Worm (Caenorhabditis elegans) whole organism, young adult: Measurements from ENCODE around the gene C25E10.8.

Experiments used
- B0261.1 ChIP-seq: sonication (generic microtip); optimal IDR thresholded peaks from 2 replicates; lab custom pipeline; 2016; ENCODE audit warnings: mild to moderate bottlenecking, missing genetic modification characterization, moderate library complexity, missing compliant biosample characterization
- C06A6.2 ChIP-seq: fragments of 200-800 bp; sonication (Bioruptor generic); conservative IDR thresholded peaks from 2 replicates; pipeline ENCODE4 v1.3.6; 2022; ENCODE audit warnings: missing genetic modification characterization, missing compliant biosample characterization
- F22D6.2 ChIP-seq: sonication (generic microtip); optimal IDR thresholded peaks from 2 replicates; lab custom pipeline; 2016; ENCODE audit warnings: mild to moderate bottlenecking, missing genetic modification characterization, missing compliant biosample characterization
- F57C9.4 ChIP-seq: sonication (generic microtip); optimal IDR thresholded peaks from 2 replicates; lab custom pipeline; 2017; ENCODE audit warnings: mild to moderate bottlenecking, missing genetic modification characterization, missing compliant biosample characterization
- K12H6.12 ChIP-seq: fragments of 200-800 bp; sonication (Bioruptor generic); optimal IDR thresholded peaks from 2 replicates; lab custom pipeline; 2018; ENCODE audit warnings: mild to moderate bottlenecking, missing genetic modification characterization, missing compliant biosample characterization
- Y53F4B.3 ChIP-seq: fragments of 200-800 bp; sonication (Bioruptor generic); IDR thresholded peaks from 2 replicates; pipeline ENCODE4 v1.3.6; 2022; ENCODE audit warnings: missing genetic modification reagents, missing genetic modification characterization, missing compliant biosample characterization
- Y56A3A.18 ChIP-seq: fragments of 200-800 bp; sonication (Bioruptor generic); IDR thresholded peaks from 2 replicates; pipeline ENCODE4 v1.3.6; 2022; ENCODE audit warnings: missing genetic modification reagents, missing genetic modification characterization, missing compliant biosample characterization
- Y79H2A.3 ChIP-seq: fragments of 200-800 bp; sonication (Bioruptor generic); conservative IDR thresholded peaks from 2 replicates; pipeline ENCODE4 v1.3.6; 2022; ENCODE audit warnings: missing genetic modification reagents, missing genetic modification characterization, missing compliant biosample characterization
- ZK185.1 ChIP-seq: sonication (generic microtip); optimal IDR thresholded peaks from 2 replicates; lab custom pipeline; 2016; ENCODE audit warnings: mild to moderate bottlenecking, missing genetic modification characterization, missing compliant biosample characterization; ENCODE audit not compliant: poor library complexity, severe bottlenecking
- ama-1 ChIP-seq, 3 experiments: fragments of 150-350 bp in 1 of 3; sonication (generic microtip) in 2 of 3; optimal IDR thresholded peaks; 2 replicates each; lab custom pipeline; 2014 to 2018; ENCODE audit warnings: missing biosample characterization in 2 of 3, missing genetic modification characterization in 2 of 3, missing genetic modification reagents in 2 of 3
- athp-1 ChIP-seq: sonication (generic microtip); optimal IDR thresholded peaks from 2 replicates; lab custom pipeline; 2017; ENCODE audit warnings: mild to moderate bottlenecking, missing genetic modification characterization, missing compliant biosample characterization
- cebp-1 ChIP-seq, 2 experiments: fragments of 200-800 bp in 1 of 2; sonication (Bioruptor generic) in 1 of 2; sonication (generic microtip) in 1 of 2; IDR thresholded peaks in 1 of 2; optimal IDR thresholded peaks in 1 of 2; 2 replicates each; pipeline versions ENCODE4 v1.3.6 to Lab custom; 2017 to 2022; ENCODE audit warnings: missing compliant biosample characterization in 2 of 2, missing genetic modification characterization in 2 of 2, mild to moderate bottlenecking in 1 of 2, missing genetic modification reagents in 1 of 2, moderate library complexity in 1 of 2
- ceh-40 ChIP-seq: fragments of 200-800 bp; sonication (Bioruptor generic); IDR thresholded peaks from 2 replicates; pipeline ENCODE4 v1.3.6; 2022; ENCODE audit warnings: missing genetic modification characterization, missing compliant biosample characterization
- ceh-58 ChIP-seq: fragments of 200-800 bp; sonication (Bioruptor generic); IDR thresholded peaks from 2 replicates; pipeline ENCODE4 v1.3.6; 2022; ENCODE audit warnings: missing genetic modification characterization, missing compliant biosample characterization
- ceh-91 ChIP-seq: fragments of 200-800 bp; sonication (Bioruptor generic); IDR thresholded peaks from 2 replicates; pipeline ENCODE4 v1.3.6; 2022; ENCODE audit warnings: missing genetic modification reagents, missing genetic modification characterization, missing compliant biosample characterization
- chd-7 ChIP-seq: sonication (generic microtip); optimal IDR thresholded peaks from 2 replicates; lab custom pipeline; 2016; ENCODE audit warnings: mild to moderate bottlenecking, missing genetic modification characterization, moderate library complexity, missing compliant biosample characterization
- dox-1 ChIP-seq: fragments of 200-800 bp; sonication (Bioruptor generic); IDR thresholded peaks from 2 replicates; pipeline ENCODE4 v1.3.6; 2022; ENCODE audit warnings: missing genetic modification reagents, missing genetic modification characterization, missing compliant biosample characterization
- dpl-1 ChIP-seq: fragments of 150-350 bp; optimal IDR thresholded peaks from 2 replicates; lab custom pipeline; 2014; ENCODE audit warnings: missing biosample characterization, missing genetic modification reagents, missing genetic modification characterization
- efl-1 ChIP-seq: fragments of 150-350 bp; optimal IDR thresholded peaks from 2 replicates; lab custom pipeline; 2014; ENCODE audit warnings: missing biosample characterization, missing genetic modification reagents, missing genetic modification characterization
- egl-44 ChIP-seq: fragments of 200-800 bp; sonication (Bioruptor generic); IDR thresholded peaks from 2 replicates; pipeline ENCODE4 v1.3.6; 2022; ENCODE audit warnings: missing genetic modification reagents, missing genetic modification characterization, missing compliant biosample characterization
- ekl-4 ChIP-seq: fragments of 200-800 bp; sonication (Bioruptor generic); IDR thresholded peaks from 2 replicates; pipeline ENCODE4 v1.3.6; 2022; ENCODE audit warnings: missing genetic modification reagents, missing genetic modification characterization, missing compliant biosample characterization
- fkh-3 ChIP-seq: sonication (generic microtip); optimal IDR thresholded peaks from 2 replicates; lab custom pipeline; 2016; ENCODE audit warnings: mild to moderate bottlenecking, missing genetic modification characterization, missing compliant biosample characterization
- hmg-20 ChIP-seq: fragments of 200-800 bp; sonication (Bioruptor generic); IDR thresholded peaks from 2 replicates; pipeline ENCODE4 v1.3.6; 2022; ENCODE audit warnings: missing genetic modification reagents, missing genetic modification characterization, missing compliant biosample characterization
- hsf-1 ChIP-seq: fragments of 200-800 bp; sonication (Bioruptor generic); IDR thresholded peaks from 2 replicates; pipeline ENCODE4 v1.3.6; 2022; ENCODE audit warnings: missing genetic modification reagents, missing genetic modification characterization, missing compliant biosample characterization
- let-526 ChIP-seq: fragments of 200-800 bp; sonication (Bioruptor generic); IDR thresholded peaks from 2 replicates; pipeline ENCODE4 v1.3.6; 2022; ENCODE audit warnings: missing genetic modification reagents, missing genetic modification characterization, missing compliant biosample characterization
- lin-35 ChIP-seq, 3 experiments: fragments of 150-350 bp in 2 of 3; sonication (generic microtip) in 1 of 3; optimal IDR thresholded peaks; 2 replicates each; lab custom pipeline; 2014 to 2018; ENCODE audit warnings: missing biosample characterization in 3 of 3, missing genetic modification characterization in 3 of 3, missing genetic modification reagents in 3 of 3
- lin-40 ChIP-seq: sonication (generic microtip); optimal IDR thresholded peaks from 2 replicates; lab custom pipeline; 2016; ENCODE audit warnings: missing genetic modification characterization, mild to moderate bottlenecking, missing compliant biosample characterization, missing genotype, missing genetic modification reagents
- madf-3 ChIP-seq: fragments of 200-800 bp; sonication (Bioruptor generic); IDR thresholded peaks from 2 replicates; pipeline ENCODE4 v1.3.6; 2022; ENCODE audit warnings: missing genetic modification reagents, missing genetic modification characterization, missing compliant biosample characterization
- madf-8 ChIP-seq: fragments of 200-800 bp; sonication (Bioruptor generic); conservative IDR thresholded peaks from 2 replicates; pipeline ENCODE4 v1.3.6; 2022; ENCODE audit warnings: missing genetic modification reagents, missing genetic modification characterization, missing compliant biosample characterization
- mcd-1 ChIP-seq: fragments of 200-800 bp; sonication (Bioruptor generic); IDR thresholded peaks from 2 replicates; pipeline ENCODE4 v1.3.6; 2022; ENCODE audit warnings: missing genetic modification reagents, missing genetic modification characterization, missing compliant biosample characterization
- nhr-120 ChIP-seq: fragments of 200-800 bp; sonication (Bioruptor generic); IDR thresholded peaks from 2 replicates; pipeline ENCODE4 v1.3.6; 2022; ENCODE audit warnings: missing genetic modification characterization, missing compliant biosample characterization
- nhr-90 ChIP-seq: sonication (generic microtip); optimal IDR thresholded peaks from 2 replicates; lab custom pipeline; 2016; ENCODE audit warnings: missing genotype, mild to moderate bottlenecking, missing genetic modification characterization, missing compliant biosample characterization
- pbrm-1 ChIP-seq: fragments of 200-800 bp; sonication (Bioruptor generic); IDR thresholded peaks from 2 replicates; pipeline ENCODE4 v1.3.6; 2022; ENCODE audit warnings: missing genetic modification reagents, missing genetic modification characterization, missing compliant biosample characterization
- rec-8 ChIP-seq, 2 experiments: sonication (generic microtip); optimal IDR thresholded peaks; 2 replicates each; lab custom pipeline; 2016; ENCODE audit warnings: mild to moderate bottlenecking in 2 of 2, missing genetic modification characterization in 2 of 2, missing genetic modification reagents in 2 of 2, missing genotype in 2 of 2, missing biosample characterization in 1 of 2, missing compliant biosample characterization in 1 of 2, moderate library complexity in 1 of 2
- rpc-1 ChIP-seq, 2 experiments: fragments of 150-350 bp in 1 of 2; sonication (generic microtip) in 1 of 2; optimal IDR thresholded peaks; 2 replicates each; lab custom pipeline; 2014 to 2018; ENCODE audit warnings: missing biosample characterization in 1 of 2, missing genetic modification characterization in 1 of 2, missing genetic modification reagents in 1 of 2, missing genotype in 1 of 2
- sdz-38 ChIP-seq: sonication (generic microtip); optimal IDR thresholded peaks from 2 replicates; lab custom pipeline; 2016; ENCODE audit warnings: missing genotype, missing genetic modification characterization, missing compliant biosample characterization
- snpc-1.1 ChIP-seq: sonication (generic microtip); optimal IDR thresholded peaks from 2 replicates; lab custom pipeline; 2017; ENCODE audit warnings: missing genetic modification characterization, mild to moderate bottlenecking, missing compliant biosample characterization, antibody characterized with exemption, moderate library complexity, missing genotype, missing genetic modification reagents; ENCODE audit not compliant: insufficient read depth
- snpc-4 ChIP-seq, 5 experiments: fragments of 150-350 bp in 1 of 5; sonication (generic microtip) in 4 of 5; optimal IDR thresholded peaks; 2 replicates each; lab custom pipeline; 2014 to 2018; ENCODE audit warnings: missing genetic modification characterization in 5 of 5, missing biosample characterization in 3 of 5, antibody characterized with exemption in 2 of 5, mild to moderate bottlenecking in 2 of 5, missing compliant biosample characterization in 2 of 5, missing genotype in 2 of 5, moderate library complexity in 2 of 5, missing genetic modification reagents in 1 of 5
- somi-1 ChIP-seq: fragments of 200-800 bp; sonication (Bioruptor generic); optimal IDR thresholded peaks from 2 replicates; lab custom pipeline; 2018; ENCODE audit warnings: mild to moderate bottlenecking, missing genetic modification characterization, missing compliant biosample characterization
- tbx-9 ChIP-seq: sonication (generic microtip); optimal IDR thresholded peaks from 2 replicates; lab custom pipeline; 2016; ENCODE audit warnings: borderline replicate concordance, missing genetic modification characterization, inconsistent platforms, missing compliant biosample characterization
- tlf-1 ChIP-seq: fragments of 200-800 bp; sonication (Bioruptor generic); optimal IDR thresholded peaks from 2 replicates; lab custom pipeline; 2018; ENCODE audit warnings: mild to moderate bottlenecking, missing genetic modification characterization, missing compliant biosample characterization
- unc-62 ChIP-seq: fragments of 150-350 bp; optimal IDR thresholded peaks from 2 replicates; lab custom pipeline; 2014; ENCODE audit warnings: missing biosample characterization, missing genetic modification reagents, missing genetic modification characterization
- zfh-2 ChIP-seq: fragments of 200-800 bp; sonication (Bioruptor generic); conservative IDR thresholded peaks from 2 replicates; pipeline ENCODE4 v1.3.6; 2022; ENCODE audit warnings: missing genetic modification reagents, missing genetic modification characterization, missing compliant biosample characterization
- zim-3 ChIP-seq: sonication (generic microtip); optimal IDR thresholded peaks from 2 replicates; lab custom pipeline; 2017; ENCODE audit warnings: mild to moderate bottlenecking, missing genetic modification characterization, moderate library complexity, missing compliant biosample characterization
- ztf-26 ChIP-seq: sonication (generic microtip); optimal IDR thresholded peaks from 2 replicates; lab custom pipeline; 2017; ENCODE audit warnings: missing genetic modification characterization, missing compliant biosample characterization

Gene C25E10.8

DNA sequence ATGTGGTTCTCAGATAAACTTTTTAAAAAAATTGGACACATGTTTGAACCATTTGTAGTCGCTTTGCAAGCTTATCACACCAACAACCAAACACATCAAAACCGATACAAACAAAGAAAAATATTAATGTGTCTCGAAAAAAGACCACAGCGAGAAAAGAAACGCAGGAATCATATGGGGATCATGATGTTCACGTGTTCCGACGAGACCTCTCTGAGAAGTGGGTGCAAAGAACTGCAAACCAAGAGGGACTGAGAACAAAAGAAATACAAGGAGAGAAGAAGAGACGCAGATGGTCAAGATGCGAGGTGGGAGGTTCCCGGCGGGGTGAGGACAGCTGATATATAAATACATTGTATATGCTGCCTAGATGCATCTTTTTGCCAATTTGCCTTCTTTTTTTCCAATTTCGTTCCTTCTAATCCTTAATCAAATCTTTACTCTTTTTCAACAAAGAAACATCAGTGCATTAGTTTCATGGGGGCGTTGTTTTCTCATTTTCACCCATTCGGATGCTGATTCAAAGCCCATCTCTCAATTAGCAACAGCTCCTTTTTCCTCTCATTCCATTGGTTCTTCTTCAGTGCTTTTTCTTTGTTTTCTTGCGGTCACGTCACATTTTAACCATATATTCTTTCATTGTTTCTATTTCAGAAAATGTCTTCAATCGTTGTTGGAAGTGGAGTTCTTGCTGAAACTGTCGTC, 41.9 kb upstream of the C25E10.8 start, which contains the start of gene F21C10.10:
F21C10.10 (plus strand) TSS at position 655 of the 705 bp plus-strand sequence.
- TF ChIP-seq unc-62 (GFP tag; lab: Kevin White, UChicago) = peak; percentile 52
- TF ChIP-seq ekl-4 (GFP tag; lab: Robert Waterston, UW) = peak; percentile 58
- no peak for TF ChIP-seq Y53F4B.3 (GFP tag; lab: Robert Waterston, UW)
- peak; percentile 87 for TF ChIP-seq somi-1 (GFP tag; lab: Kevin White, UChicago)
- TF ChIP-seq snpc-1.1 = no peak
- TF ChIP-seq Y56A3A.18 (GFP tag; lab: Robert Waterston, UW) = no peak
- peak; percentile 59 for TF ChIP-seq ama-1 (optimal IDR thresholded peaks at IDR 0.05; lab: Kevin White, UChicago)
- no peak for TF ChIP-seq ama-1 (GFP tag; optimal IDR thresholded peaks at IDR 0.05; lab: Kevin White, UChicago)
- no peak for TF ChIP-seq efl-1 (GFP tag; lab: Kevin White, UChicago)
- TF ChIP-seq hmg-20 (GFP tag; lab: Robert Waterston, UW) = no peak
- no peak for TF ChIP-seq ceh-40 (GFP tag; lab: Robert Waterston, UW)
- TF ChIP-seq zim-3 (tag; lab: Kevin White, UChicago) = no peak
- no peak for TF ChIP-seq B0261.1 (tag; lab: Kevin White, UChicago)
- no peak for TF ChIP-seq madf-8
- TF ChIP-seq dox-1 = peak; percentile 78
- TF ChIP-seq let-526 (GFP tag; lab: Robert Waterston, UW) = 0 out of 2 replicates have a peak, but pooled peaks have one; percentile 34
- peak; percentile 69 for TF ChIP-seq ZK185.1 (tag; lab: Kevin White, UChicago)
- TF ChIP-seq lin-35 (GFP tag; optimal IDR thresholded peaks at IDR 0.05; lab: Kevin White, UChicago) = peak in 1 of 3 experiments; percentile 0
- no peak for TF ChIP-seq snpc-4 (GFP tag; optimal IDR thresholded peaks at IDR 0.05; lab: Kevin White, UChicago)
- peak in 2 of 4 experiments; percentile 22 to 48 for TF ChIP-seq snpc-4 (tag; optimal IDR thresholded peaks at IDR 0.05; lab: Kevin White, UChicago)
- TF ChIP-seq K12H6.12 (tag; lab: Kevin White, UChicago) = peak; percentile 67
- no peak for TF ChIP-seq rpc-1 (optimal IDR thresholded peaks at IDR 0.05; lab: Kevin White, UChicago)
- no peak for TF ChIP-seq rpc-1 (tag; optimal IDR thresholded peaks at IDR 0.05; lab: Kevin White, UChicago)
- peak; percentile 62; the same call in 1 of the 2 replicates for TF ChIP-seq hsf-1 (GFP tag; lab: Robert Waterston, UW)
- no peak for TF ChIP-seq cebp-1 (GFP tag; IDR thresholded peaks at IDR 0.05; lab: Robert Waterston, UW)
- peak; percentile 81 for TF ChIP-seq cebp-1 (tag; optimal IDR thresholded peaks at IDR 0.05; lab: Kevin White, UChicago)
- TF ChIP-seq madf-3 (GFP tag; lab: Robert Waterston, UW) = no peak
- TF ChIP-seq ceh-91 (GFP tag; lab: Robert Waterston, UW) = no peak
- no peak for TF ChIP-seq athp-1 (tag; lab: Kevin White, UChicago)
- peak; percentile 51; the same call in 1 of the 2 replicates for TF ChIP-seq pbrm-1 (GFP tag; lab: Robert Waterston, UW)
- TF ChIP-seq ztf-26 (tag; lab: Kevin White, UChicago) = peak; percentile 87
- peak; percentile 27 for TF ChIP-seq nhr-90 (tag; lab: Kevin White, UChicago)
- TF ChIP-seq rec-8 (tag; optimal IDR thresholded peaks at IDR 0.05; lab: Kevin White, UChicago) = no peak
- TF ChIP-seq F57C9.4 (tag; lab: Kevin White, UChicago) = no peak
- TF ChIP-seq tlf-1 = peak; percentile 34
- TF ChIP-seq egl-44 (GFP tag; lab: Robert Waterston, UW) = peak; percentile 42; the same call in 1 of the 2 replicates
- TF ChIP-seq nhr-120 (GFP tag; lab: Robert Waterston, UW) = no peak
- no peak for TF ChIP-seq fkh-3 (tag; lab: Kevin White, UChicago)
- no peak for TF ChIP-seq sdz-38
- TF ChIP-seq zfh-2 (GFP tag; lab: Robert Waterston, UW) = no peak
- no peak for TF ChIP-seq dpl-1 (GFP tag; lab: Kevin White, UChicago)
- TF ChIP-seq ceh-58 (GFP tag; lab: Robert Waterston, UW) = no peak
- TF ChIP-seq tbx-9 (tag; lab: Kevin White, UChicago) = no peak
- TF ChIP-seq chd-7 (tag; lab: Kevin White, UChicago) = peak; percentile 69
- TF ChIP-seq Y79H2A.3 = no peak
- peak; percentile 94 for TF ChIP-seq F22D6.2 (tag; lab: Kevin White, UChicago)
- TF ChIP-seq mcd-1 (GFP tag; lab: Robert Waterston, UW) = peak; percentile 50
- peak; percentile 88 for TF ChIP-seq C06A6.2
- TF ChIP-seq lin-40 (tag; lab: Kevin White, UChicago) = peak; percentile 91
